Fruit fly (Drosophila melanogaster) whole organism, embryonic: ENCODE results near the gene NK7.1.

Source experiments
- Antp ChIP-seq: fragments of 200-800 bp; sonication (Bioruptor generic); optimal IDR thresholded peaks from 3 replicates; lab custom pipeline; 2016; ENCODE audit warnings: missing biosample characterization, missing genetic modification characterization
- CG10147 ChIP-seq: fragments of 200-800 bp; sonication (Bioruptor generic); optimal IDR thresholded peaks from 2 replicates; lab custom pipeline; 2019; ENCODE audit warnings: missing biosample characterization, mild to moderate bottlenecking, missing genetic modification characterization, moderate library complexity
- CG10979 ChIP-seq: fragments of 200-800 bp; sonication (Bioruptor generic); optimal IDR thresholded peaks from 2 replicates; lab custom pipeline; 2018; ENCODE audit warnings: missing biosample characterization, mild to moderate bottlenecking, missing genetic modification characterization, moderate library complexity
- CG12155 ChIP-seq: fragments of 200-800 bp; sonication (Bioruptor generic); optimal IDR thresholded peaks from 3 replicates; lab custom pipeline; 2016; ENCODE audit warnings: missing biosample characterization, missing genetic modification characterization
- CG12659 ChIP-seq: fragments of 200-800 bp; sonication (Bioruptor generic); optimal IDR thresholded peaks from 3 replicates; lab custom pipeline; 2017; ENCODE audit warnings: mild to moderate bottlenecking, missing biosample characterization, missing genetic modification reagents, missing genetic modification characterization
- CG13296 ChIP-seq: fragments of 200-800 bp; sonication (Bioruptor generic); optimal IDR thresholded peaks from 3 replicates; lab custom pipeline; 2018; ENCODE audit warnings: missing biosample characterization, mild to moderate bottlenecking, missing genetic modification characterization
- CG14710 ChIP-seq: fragments of 200-800 bp; sonication (Bioruptor generic); optimal IDR thresholded peaks from 3 replicates; lab custom pipeline; 2019; ENCODE audit warnings: missing biosample characterization, mild to moderate bottlenecking, missing genetic modification characterization, moderate library complexity
- CG2199 ChIP-seq: fragments of 200-800 bp; sonication (Bioruptor generic); IDR thresholded peaks from 3 replicates; pipeline ENCODE4 v1.3.6; 2022; ENCODE audit warnings: missing biosample characterization, missing genetic modification characterization
- CG2678 ChIP-seq: fragments of 200-800 bp; sonication (Bioruptor generic); optimal IDR thresholded peaks from 3 replicates; lab custom pipeline; 2019; ENCODE audit warnings: missing biosample characterization, mild to moderate bottlenecking, missing genetic modification characterization, moderate library complexity
- CG2875 ChIP-seq: fragments of 200-800 bp; sonication (Bioruptor generic); optimal IDR thresholded peaks from 2 replicates; lab custom pipeline; 2017; ENCODE audit warnings: missing biosample characterization, mild to moderate bottlenecking, missing genetic modification characterization, missing genetic modification reagents
- CG30403 ChIP-seq: fragments of 200-800 bp; sonication (Bioruptor generic); optimal IDR thresholded peaks from 3 replicates; lab custom pipeline; 2016; ENCODE audit warnings: missing biosample characterization, missing genetic modification characterization
- CG31441 ChIP-seq: fragments of 200-800 bp; sonication (Bioruptor generic); IDR thresholded peaks from 2 replicates; pipeline ENCODE4 v1.3.6; 2022; ENCODE audit warnings: missing biosample characterization, missing genetic modification characterization
- CG32772 ChIP-seq: fragments of 200-800 bp; sonication (Bioruptor generic); IDR thresholded peaks from 2 replicates; pipeline ENCODE4 v1.3.6; 2022; ENCODE audit warnings: missing biosample characterization, missing genetic modification characterization
- CG33213 ChIP-seq: fragments of 200-800 bp; sonication (Bioruptor generic); optimal IDR thresholded peaks from 3 replicates; lab custom pipeline; 2016; ENCODE audit warnings: missing biosample characterization, missing genetic modification characterization
- CG33557 ChIP-seq: fragments of 200-800 bp; sonication (Bioruptor generic); optimal IDR thresholded peaks from 2 replicates; lab custom pipeline; 2019; ENCODE audit warnings: missing biosample characterization, mild to moderate bottlenecking, missing genetic modification characterization, moderate library complexity
- CG4328 ChIP-seq: fragments of 200-800 bp; sonication (Bioruptor generic); optimal IDR thresholded peaks from 3 replicates; lab custom pipeline; 2017; ENCODE audit warnings: missing biosample characterization, missing genetic modification reagents, missing genetic modification characterization
- CG4424 ChIP-seq: fragments of 200-800 bp; sonication (Bioruptor generic); optimal IDR thresholded peaks from 3 replicates; lab custom pipeline; 2016; ENCODE audit warnings: missing biosample characterization, missing genetic modification characterization
- CG8089 ChIP-seq: fragments of 200-800 bp; sonication (Bioruptor generic); optimal IDR thresholded peaks from 3 replicates; lab custom pipeline; 2016; ENCODE audit warnings: missing biosample characterization, missing genetic modification characterization
- CG9876 ChIP-seq: fragments of 200-800 bp; sonication (Bioruptor generic); optimal IDR thresholded peaks from 2 replicates; lab custom pipeline; 2016; ENCODE audit warnings: missing biosample characterization, missing genetic modification characterization
- Dip2 ChIP-seq: fragments of 200-800 bp; sonication (Bioruptor generic); IDR thresholded peaks from 2 replicates; pipeline ENCODE4 v1.3.6; 2022; ENCODE audit warnings: missing biosample characterization, missing genetic modification characterization
- Gsc ChIP-seq: fragments of 200-800 bp; sonication (Bioruptor generic); IDR thresholded peaks from 2 replicates; pipeline ENCODE4 v1.3.6; 2022; ENCODE audit warnings: missing biosample characterization, missing genetic modification characterization
- Hsf ChIP-seq: fragments of 200-800 bp; sonication (Bioruptor generic); optimal IDR thresholded peaks from 3 replicates; lab custom pipeline; 2016; ENCODE audit warnings: missing biosample characterization, missing genetic modification characterization
- Max ChIP-seq: fragments of 200-800 bp; sonication (Bioruptor generic); optimal IDR thresholded peaks from 2 replicates; lab custom pipeline; 2016; ENCODE audit warnings: missing biosample characterization, mild to moderate bottlenecking, missing genetic modification characterization
- Myb ChIP-seq: fragments of 200-800 bp; sonication (Bioruptor generic); optimal IDR thresholded peaks from 2 replicates; lab custom pipeline; 2016; ENCODE audit warnings: missing biosample characterization, missing genetic modification characterization
- Nf-YB ChIP-seq: fragments of 200-800 bp; sonication (Bioruptor generic); optimal IDR thresholded peaks from 3 replicates; lab custom pipeline; 2019; ENCODE audit warnings: missing biosample characterization, mild to moderate bottlenecking, missing genetic modification characterization, moderate library complexity
- NfI ChIP-seq: fragments of 200-800 bp; sonication (Bioruptor generic); optimal IDR thresholded peaks from 3 replicates; lab custom pipeline; 2018; ENCODE audit warnings: missing biosample characterization, mild to moderate bottlenecking, missing genetic modification characterization, moderate library complexity
- Oli ChIP-seq: fragments of 200-800 bp; sonication (Bioruptor generic); optimal IDR thresholded peaks from 2 replicates; lab custom pipeline; 2018; ENCODE audit warnings: missing biosample characterization, mild to moderate bottlenecking, missing genetic modification characterization, moderate library complexity
- Sry-β ChIP-seq: fragments of 200-800 bp; sonication (Bioruptor generic); optimal IDR thresholded peaks from 2 replicates; lab custom pipeline; 2018; ENCODE audit warnings: missing biosample characterization, mild to moderate bottlenecking, missing genetic modification characterization, moderate library complexity
- ap ChIP-seq: fragments of 200-800 bp; sonication (Bioruptor generic); IDR thresholded peaks from 2 replicates; pipeline ENCODE4 v1.3.6; 2022; ENCODE audit warnings: missing biosample characterization, missing genetic modification characterization
- bcd ChIP-seq: fragments of 200-800 bp; sonication (Bioruptor generic); optimal IDR thresholded peaks from 2 replicates; lab custom pipeline; 2017; ENCODE audit warnings: missing biosample characterization, mild to moderate bottlenecking, missing genetic modification characterization
- bowl ChIP-seq: fragments of 200-800 bp; sonication (Bioruptor generic); IDR thresholded peaks from 2 replicates; pipeline ENCODE4 v1.3.6; 2022; ENCODE audit warnings: missing biosample characterization, missing genetic modification characterization
- bsh ChIP-seq, 2 experiments: fragments of 200-800 bp; sonication (Bioruptor generic); optimal IDR thresholded peaks; 2 replicates each; lab custom pipeline; 2017 to 2018; ENCODE audit warnings: mild to moderate bottlenecking in 2 of 2, missing biosample characterization in 2 of 2, missing genetic modification characterization in 2 of 2, moderate library complexity in 1 of 2
- cas ChIP-seq: fragments of 200-800 bp; sonication (Bioruptor generic); IDR thresholded peaks from 2 replicates; pipeline ENCODE4 v1.3.6; 2022; ENCODE audit warnings: missing biosample characterization, missing genetic modification characterization
- cg ChIP-seq: fragments of 200-800 bp; sonication (Bioruptor generic); optimal IDR thresholded peaks from 3 replicates; lab custom pipeline; 2019; ENCODE audit warnings: missing biosample characterization, mild to moderate bottlenecking, missing genetic modification characterization, moderate library complexity
- corto ChIP-seq: fragments of 200-800 bp; sonication (Bioruptor generic); optimal IDR thresholded peaks from 2 replicates; lab custom pipeline; 2016; ENCODE audit warnings: missing biosample characterization, mild to moderate bottlenecking, missing genetic modification characterization, moderate library complexity
- gcm2 ChIP-seq: fragments of 200-800 bp; sonication (Bioruptor generic); optimal IDR thresholded peaks from 2 replicates; lab custom pipeline; 2016; ENCODE audit warnings: missing biosample characterization, missing genetic modification characterization
- grau ChIP-seq: fragments of 200-800 bp; optimal IDR thresholded peaks from 3 replicates; lab custom pipeline; 2019; ENCODE audit warnings: missing biosample characterization, mild to moderate bottlenecking, missing genetic modification characterization, moderate library complexity
- gro ChIP-seq: fragments of 200-800 bp; sonication (Bioruptor generic); optimal IDR thresholded peaks from 2 replicates; lab custom pipeline; 2016; ENCODE audit warnings: missing biosample characterization, missing genetic modification characterization
- hkb ChIP-seq, 2 experiments: fragments of 200-800 bp in 1 of 2; fragments of >200 bp in 1 of 2; sonication (Bioruptor generic) in 1 of 2; IDR thresholded peaks in 1 of 2; optimal IDR thresholded peaks in 1 of 2; 2 replicates each; pipeline versions ENCODE4 v1.3.6 to Lab custom; 2017 to 2022; ENCODE audit warnings: missing biosample characterization in 1 of 2, missing genetic modification characterization in 1 of 2
- ind ChIP-seq: fragments of 200-800 bp; sonication (Bioruptor generic); optimal IDR thresholded peaks from 3 replicates; lab custom pipeline; 2016; ENCODE audit warnings: missing biosample characterization, missing genetic modification characterization
- lmd ChIP-seq: fragments of 200-800 bp; sonication (Bioruptor generic); IDR thresholded peaks from 2 replicates; pipeline ENCODE4 v1.3.6; 2022; ENCODE audit warnings: missing biosample characterization, missing genetic modification characterization
- lola ChIP-seq, 3 experiments: fragments of >200 bp in 2 of 3; fragments of 200-800 bp in 1 of 3; sonication (Bioruptor generic) in 1 of 3; optimal IDR thresholded peaks; 2 replicates each; lab custom pipeline; 2017 to 2019; ENCODE audit warnings: missing biosample characterization in 3 of 3, missing genetic modification characterization in 3 of 3, mild to moderate bottlenecking in 1 of 3, moderate library complexity in 1 of 3
- nmo ChIP-seq: fragments of 200-800 bp; sonication (Bioruptor generic); optimal IDR thresholded peaks from 2 replicates; lab custom pipeline; 2018; ENCODE audit warnings: missing biosample characterization, mild to moderate bottlenecking, missing genetic modification characterization, moderate library complexity
- phol ChIP-seq: fragments of 200-800 bp; sonication (Bioruptor generic); optimal IDR thresholded peaks from 3 replicates; lab custom pipeline; 2018; ENCODE audit warnings: missing biosample characterization, mild to moderate bottlenecking, missing genetic modification characterization, moderate library complexity
- repo ChIP-seq: fragments of 200-800 bp; sonication (Bioruptor generic); optimal IDR thresholded peaks from 2 replicates; lab custom pipeline; 2016; ENCODE audit warnings: missing biosample characterization, missing genetic modification characterization
- row ChIP-seq: fragments of 200-800 bp; sonication (Bioruptor generic); IDR thresholded peaks from 3 replicates; pipeline ENCODE4 v1.3.6; 2022; ENCODE audit warnings: missing biosample characterization, missing genetic modification characterization
- sisA ChIP-seq: fragments of 200-800 bp; sonication (Bioruptor generic); IDR thresholded peaks from 2 replicates; pipeline ENCODE4 v1.3.6; 2022; ENCODE audit warnings: missing biosample characterization, missing genetic modification characterization
- tgo ChIP-seq: fragments of 200-800 bp; sonication (Bioruptor generic); IDR thresholded peaks from 3 replicates; pipeline ENCODE4 v1.3.6; 2022; ENCODE audit warnings: missing biosample characterization, missing genetic modification characterization
- ttk ChIP-seq: fragments of 200-800 bp; sonication (Bioruptor generic); IDR thresholded peaks from 2 replicates; pipeline ENCODE4 v2.1.2; 2022; ENCODE audit warnings: missing biosample characterization, missing genetic modification characterization
- unpg ChIP-seq: fragments of 200-800 bp; sonication (Bioruptor generic); optimal IDR thresholded peaks from 3 replicates; lab custom pipeline; 2018; ENCODE audit warnings: missing biosample characterization, mild to moderate bottlenecking, missing genetic modification characterization, moderate library complexity

The NK7.1 gene

DNA sequence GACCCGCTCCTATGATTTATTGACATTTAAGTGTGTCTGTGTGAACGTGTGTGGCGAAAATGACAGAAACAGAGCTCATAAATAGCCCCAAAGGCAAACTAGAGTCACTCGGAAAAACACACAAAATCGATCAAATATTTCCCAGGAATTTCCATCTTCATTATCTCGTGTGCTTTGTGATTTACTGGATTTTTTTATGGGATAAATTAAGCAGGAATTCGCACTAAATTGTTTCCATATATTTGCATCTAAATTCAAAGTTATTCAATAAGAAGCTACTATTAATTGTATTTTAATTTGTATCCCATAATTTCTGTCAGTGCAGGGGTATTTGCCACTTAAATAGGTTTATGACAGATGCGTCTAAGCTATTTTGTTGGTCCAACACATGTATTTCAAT, 40.0 kb downstream of the NK7.1 start (continued):
- TF ChIP-seq CG32772 (GFP tag; lab: Robert Waterston, UW) (peak; percentile 43; the same call in 1 of the 2 replicates), CG4328 (GFP tag; lab: Kevin White, UChicago) (peak; percentile 28), CG9876 (GFP tag; lab: Kevin White, UChicago) (no peak), Myb (GFP tag; lab: Kevin White, UChicago) (no peak), gcm2 (GFP tag; lab: Kevin White, UChicago) (no peak), CG33557 (GFP tag; lab: Kevin White, UChicago) (no peak), ttk (GFP tag; lab: Robert Waterston, UW) (no peak), lola (GFP tag; optimal IDR thresholded peaks at IDR 0.05; lab: Kevin White, UChicago) (peak in 1 of 3 experiments; percentile 13), bowl (GFP tag; lab: Robert Waterston, UW) (no peak), corto (GFP tag; lab: Kevin White, UChicago) (no peak), bsh (GFP tag; optimal IDR thresholded peaks at IDR 0.05; lab: Kevin White, UChicago) (peak in 1 of 2 experiments; percentile 55), lmd (peak; percentile 12; the same call in 1 of the 2 replicates), ind (no peak), Sry-β (GFP tag; lab: Kevin White, UChicago) (no peak), CG10147 (GFP tag; lab: Kevin White, UChicago) (peak; percentile 17), cg (GFP tag; lab: Kevin White, UChicago) (peak; percentile 12), nmo (GFP tag; lab: Kevin White, UChicago) (peak; percentile 49), CG2678 (tag; lab: Kevin White, UChicago) (peak; percentile 55), cas (no peak), hkb (optimal IDR thresholded peaks at IDR 0.05; lab: Kevin White, UChicago) (no peak), hkb (GFP tag; IDR thresholded peaks at IDR 0.05; lab: Robert Waterston, UW) (0 out of 2 replicates have a peak, but pooled peaks have one; percentile 16), CG14710 (tag; lab: Kevin White, UChicago) (peak; percentile 13), Gsc (GFP tag; lab: Robert Waterston, UW) (no peak), tgo (no peak), CG30403 (peak; percentile 28), CG13296 (GFP tag; lab: Kevin White, UChicago) (no peak), CG12155 (no peak), phol (tag; lab: Kevin White, UChicago) (peak; percentile 44), Oli (peak; percentile 37), NfI (no peak), bcd (peak; percentile 12), Dip2 (GFP tag; lab: Robert Waterston, UW) (no peak), CG33213 (GFP tag; lab: Kevin White, UChicago) (no peak), Hsf (GFP tag; lab: Kevin White, UChicago) (peak; percentile 5), gro (GFP tag; lab: Kevin White, UChicago) (no peak), sisA (GFP tag; lab: Robert Waterston, UW) (no peak), repo (no peak), CG2199 (GFP tag; lab: Robert Waterston, UW) (no peak), CG2875 (GFP tag; lab: Kevin White, UChicago) (peak; percentile 10), CG10979 (tag; lab: Kevin White, UChicago) (peak; percentile 40), unpg (GFP tag; lab: Kevin White, UChicago) (peak; percentile 39), grau (peak; percentile 31), CG4424 (GFP tag; lab: Kevin White, UChicago) (peak; percentile 10), Max (GFP tag; lab: Kevin White, UChicago) (no peak), CG31441 (GFP tag; lab: Robert Waterston, UW) (0 out of 2 replicates have a peak, but pooled peaks have one; percentile 12), Nf-YB (GFP tag; lab: Kevin White, UChicago) (no peak), ap (GFP tag; lab: Robert Waterston, UW) (no peak), CG12659 (peak; percentile 15), row (peak; percentile 52; the same call in 2 of the 3 replicates), CG8089 (GFP tag; lab: Kevin White, UChicago) (no peak), Antp (GFP tag; lab: Kevin White, UChicago) (no peak)
